Worm (Caenorhabditis elegans): Measurements from ENCODE around the gene pals-21.

- TF ChIP-seq tra-4 (tag; optimal IDR thresholded peaks at IDR 0.05) (no peak), ama-1 (optimal IDR thresholded peaks at IDR 0.05) (no peak), pes-1 (GFP tag; IDR thresholded peaks at IDR 0.05) (no peak), ceh-13 (GFP tag; optimal IDR thresholded peaks at IDR 0.05) (no peak), hmbx-1 (tag; optimal IDR thresholded peaks at IDR 0.05) (no peak), tbx-37 (GFP tag; conservative IDR thresholded peaks at IDR 0.05) (no peak), aly-1 (tag; optimal IDR thresholded peaks at IDR 0.05) (no peak), F13C5.2 (tag; optimal IDR thresholded peaks at IDR 0.05) (no peak), hmg-4 (GFP tag; optimal IDR thresholded peaks at IDR 0.05) (no peak)
Observed at ce11 chrIII:1345694-1346093, 34.7 kb downstream of the pals-21 start, which contains the start of gene Y82E9BL.6.

Measured in whole organism, early embryonic.